Worm (Caenorhabditis elegans): Measurements from ENCODE around the gene W06G6.9.

DNA sequence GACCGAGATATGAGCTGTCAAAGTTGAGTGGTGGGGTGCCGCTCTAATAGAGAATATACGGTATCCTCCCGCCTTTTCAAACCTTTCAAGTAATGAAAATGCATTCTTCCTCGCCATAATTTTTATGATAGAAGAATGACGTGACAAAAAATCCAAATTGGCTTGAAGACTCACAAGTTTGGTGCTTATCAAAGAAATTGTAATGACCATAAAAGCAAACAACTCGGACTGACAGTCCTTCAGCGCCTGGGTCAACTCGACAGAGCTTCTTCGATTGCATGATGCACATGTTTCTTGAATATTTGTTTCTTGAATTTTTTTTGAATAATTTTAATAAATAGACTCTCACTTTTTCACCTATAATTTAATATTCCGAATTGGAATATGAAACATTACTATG, 40.8 kb downstream of the W06G6.9 start:
- TF ChIP-seq nhr-12 (tag; optimal IDR thresholded peaks at IDR 0.05) (no peak), unc-62 (GFP tag; optimal IDR thresholded peaks at IDR 0.05) (no peak), unc-39 (tag; optimal IDR thresholded peaks at IDR 0.05) (no peak)

All from whole organism, mixed stage, embryonic.